Fruit fly (Drosophila melanogaster) whole organism, embryonic: ENCODE data around the gene Ppat-Dpck.
A peak's percentile ranks its signal among the peaks of the same experiment; 100 is the strongest.

Experiments
- CG10209 ChIP-seq: fragments of 200-800 bp; sonication (Bioruptor generic); optimal IDR thresholded peaks from 3 replicates; lab custom pipeline; 2017; ENCODE audit warnings: missing biosample characterization, mild to moderate bottlenecking, missing genetic modification characterization, missing genetic modification reagents
- CG10267 ChIP-seq: fragments of 200-800 bp; sonication (Bioruptor generic); optimal IDR thresholded peaks from 2 replicates; lab custom pipeline; 2018; ENCODE audit warnings: missing biosample characterization, mild to moderate bottlenecking, missing genetic modification characterization, moderate library complexity
- CG10366 ChIP-seq: fragments of 200-800 bp; sonication (Bioruptor generic); IDR thresholded peaks from 2 replicates; pipeline ENCODE4 v1.3.6; 2022; ENCODE audit warnings: missing biosample characterization, missing genetic modification characterization
- CG11560 ChIP-seq: fragments of 200-800 bp; sonication (Bioruptor generic); IDR thresholded peaks from 3 replicates; pipeline ENCODE4 v1.3.6; 2022; ENCODE audit warnings: missing biosample characterization, missing genetic modification characterization
- CG12104 ChIP-seq: fragments of 200-800 bp; sonication (Bioruptor generic); optimal IDR thresholded peaks from 3 replicates; lab custom pipeline; 2016; ENCODE audit warnings: missing biosample characterization, missing genetic modification characterization
- CG13123 ChIP-seq: fragments of 200-800 bp; sonication (Bioruptor generic); optimal IDR thresholded peaks from 2 replicates; lab custom pipeline; 2016; ENCODE audit warnings: missing biosample characterization, missing genetic modification characterization
- CG13287 ChIP-seq: fragments of 200-800 bp; sonication (Bioruptor generic); IDR thresholded peaks from 2 replicates; pipeline ENCODE4 v1.3.6; 2022; ENCODE audit warnings: missing biosample characterization, missing genetic modification characterization; ENCODE audit not compliant: partially characterized antibody
- CG13296 ChIP-seq: fragments of 200-800 bp; sonication (Bioruptor generic); optimal IDR thresholded peaks from 3 replicates; lab custom pipeline; 2018; ENCODE audit warnings: missing biosample characterization, mild to moderate bottlenecking, missing genetic modification characterization
- CG16779 ChIP-seq: fragments of 200-800 bp; sonication (Bioruptor generic); IDR thresholded peaks from 2 replicates; pipeline ENCODE4 v1.3.6; 2022; ENCODE audit warnings: missing biosample characterization, missing genetic modification characterization
- CG17361 ChIP-seq: fragments of 200-800 bp; sonication (Bioruptor generic); IDR thresholded peaks from 3 replicates; pipeline ENCODE4 v1.3.6; 2022; ENCODE audit warnings: missing biosample characterization, missing genetic modification characterization
- CG17385 ChIP-seq: fragments of 200-800 bp; sonication (Bioruptor generic); optimal IDR thresholded peaks from 3 replicates; lab custom pipeline; 2018; ENCODE audit warnings: missing biosample characterization, mild to moderate bottlenecking, missing genetic modification characterization
- CG30020 ChIP-seq: fragments of 200-800 bp; optimal IDR thresholded peaks from 2 replicates; lab custom pipeline; 2019; ENCODE audit warnings: missing biosample characterization, mild to moderate bottlenecking, missing genetic modification characterization, moderate library complexity
- CG32532 ChIP-seq: fragments of 200-800 bp; sonication (Bioruptor generic); IDR thresholded peaks from 2 replicates; pipeline ENCODE4 v1.3.6; 2022; ENCODE audit warnings: missing biosample characterization, missing genetic modification characterization
- CG34224 ChIP-seq: fragments of 200-800 bp; sonication (Bioruptor generic); IDR thresholded peaks from 3 replicates; pipeline ENCODE4 v1.3.6; 2022; ENCODE audit warnings: missing biosample characterization, missing genetic modification characterization; ENCODE audit not compliant: partially characterized antibody
- CG6654 ChIP-seq: fragments of 200-800 bp; sonication (Bioruptor generic); optimal IDR thresholded peaks from 2 replicates; lab custom pipeline; 2017; ENCODE audit warnings: missing biosample characterization, mild to moderate bottlenecking, missing genetic modification characterization
- CG6791 ChIP-seq: fragments of 200-800 bp; sonication (Bioruptor generic); IDR thresholded peaks from 3 replicates; pipeline ENCODE4 v1.3.6; 2022; ENCODE audit warnings: missing biosample characterization, missing genetic modification characterization; ENCODE audit not compliant: partially characterized antibody
- CG6813 ChIP-seq: fragments of 200-800 bp; sonication (Bioruptor generic); optimal IDR thresholded peaks from 2 replicates; lab custom pipeline; 2017; ENCODE audit warnings: missing biosample characterization, missing genetic modification characterization, mild to moderate bottlenecking, moderate library complexity, missing genetic modification reagents
- Dad ChIP-seq: fragments of 200-800 bp; sonication (Bioruptor generic); optimal IDR thresholded peaks from 3 replicates; lab custom pipeline; 2016; ENCODE audit warnings: missing biosample characterization, missing genetic modification characterization
- Dll ChIP-seq: fragments of 200-800 bp; sonication (Bioruptor generic); IDR thresholded peaks from 4 replicates; pipeline ENCODE4 v1.3.6; 2022; ENCODE audit warnings: missing biosample characterization, missing genetic modification characterization; ENCODE audit not compliant: partially characterized antibody
- E2f2 ChIP-seq: fragments of 200-800 bp; sonication (Bioruptor generic); IDR thresholded peaks from 2 replicates; pipeline ENCODE4 v1.3.6; 2022; ENCODE audit warnings: missing biosample characterization, missing genetic modification characterization
- Gsc ChIP-seq: fragments of 200-800 bp; sonication (Bioruptor generic); IDR thresholded peaks from 2 replicates; pipeline ENCODE4 v1.3.6; 2022; ENCODE audit warnings: missing biosample characterization, missing genetic modification characterization
- Lhr ChIP-seq: fragments of 200-800 bp; sonication (Bioruptor generic); optimal IDR thresholded peaks from 3 replicates; lab custom pipeline; 2017; ENCODE audit warnings: mild to moderate bottlenecking, missing biosample characterization, missing genetic modification reagents, missing genetic modification characterization
- MBD-R2 ChIP-seq: fragments of 200-800 bp; sonication (Bioruptor generic); IDR thresholded peaks from 2 replicates; pipeline ENCODE4 v1.3.6; 2022; ENCODE audit warnings: missing biosample characterization, missing genetic modification characterization
- Med ChIP-seq: fragments of 200-800 bp; sonication (Bioruptor generic); peaks from one replicate; lab custom pipeline; 2016; ENCODE audit warnings: missing biosample characterization, missing genetic modification characterization, mild to moderate bottlenecking, inconsistent platforms, moderate library complexity
- Mes4 ChIP-seq: fragments of 200-800 bp; sonication (Bioruptor generic); optimal IDR thresholded peaks from 2 replicates; lab custom pipeline; 2016; ENCODE audit warnings: missing biosample characterization, missing genetic modification characterization
- amos ChIP-seq: fragments of 200-800 bp; sonication (Bioruptor generic); IDR thresholded peaks from 2 replicates; pipeline ENCODE4 v1.3.6; 2022; ENCODE audit warnings: missing biosample characterization, missing genetic modification characterization; ENCODE audit not compliant: partially characterized antibody
- ara ChIP-seq: fragments of 200-800 bp; sonication (Bioruptor generic); IDR thresholded peaks from 2 replicates; pipeline ENCODE4 v1.3.6; 2022; ENCODE audit warnings: missing biosample characterization, missing genetic modification characterization
- ase ChIP-seq: fragments of 200-800 bp; sonication (Bioruptor generic); IDR thresholded peaks from 3 replicates; pipeline ENCODE4 v1.3.6; 2022; ENCODE audit warnings: missing biosample characterization, missing genetic modification characterization
- cad ChIP-seq: fragments of >200 bp; optimal IDR thresholded peaks from 2 replicates; lab custom pipeline; 2017; ENCODE audit warnings: missing biosample characterization, missing genetic modification characterization
- chinmo ChIP-seq: fragments of 200-800 bp; sonication (Bioruptor generic); IDR thresholded peaks from 4 replicates; pipeline ENCODE4 v1.3.6; 2022; ENCODE audit warnings: missing biosample characterization, missing genetic modification characterization; ENCODE audit not compliant: partially characterized antibody
- corto ChIP-seq: fragments of 200-800 bp; sonication (Bioruptor generic); optimal IDR thresholded peaks from 2 replicates; lab custom pipeline; 2016; ENCODE audit warnings: missing biosample characterization, mild to moderate bottlenecking, missing genetic modification characterization, moderate library complexity
- crol ChIP-seq: fragments of 200-800 bp; sonication (Bioruptor generic); IDR thresholded peaks from 2 replicates; pipeline ENCODE4 v1.3.6; 2022; ENCODE audit warnings: missing biosample characterization, missing genetic modification characterization
- cwo ChIP-seq: fragments of 200-800 bp; sonication (Bioruptor generic); optimal IDR thresholded peaks from 3 replicates; lab custom pipeline; 2017; ENCODE audit warnings: missing biosample characterization, missing genetic modification characterization, mild to moderate bottlenecking, moderate library complexity, missing genetic modification reagents
- dysf ChIP-seq: fragments of 200-800 bp; sonication (Bioruptor generic); IDR thresholded peaks from 3 replicates; pipeline ENCODE4 v1.3.6; 2022; ENCODE audit warnings: missing biosample characterization, missing genetic modification characterization
- eyg ChIP-seq: fragments of 200-800 bp; sonication (Bioruptor generic); optimal IDR thresholded peaks from 3 replicates; lab custom pipeline; 2016; ENCODE audit warnings: missing biosample characterization, missing genetic modification characterization
- gcm ChIP-seq: fragments of 200-800 bp; sonication (Bioruptor generic); optimal IDR thresholded peaks from 2 replicates; lab custom pipeline; 2019; ENCODE audit warnings: missing biosample characterization, mild to moderate bottlenecking, missing genetic modification characterization, moderate library complexity
- ham ChIP-seq: fragments of 200-800 bp; sonication (Bioruptor generic); IDR thresholded peaks from 2 replicates; pipeline ENCODE4 v1.3.6; 2022; ENCODE audit warnings: missing biosample characterization, missing genetic modification characterization
- knrl ChIP-seq: fragments of 200-800 bp; sonication (Bioruptor generic); IDR thresholded peaks from 3 replicates; pipeline ENCODE4 v1.3.6; 2022; ENCODE audit warnings: missing biosample characterization, missing genetic modification characterization; ENCODE audit not compliant: partially characterized antibody
- nmo ChIP-seq: fragments of 200-800 bp; sonication (Bioruptor generic); optimal IDR thresholded peaks from 2 replicates; lab custom pipeline; 2018; ENCODE audit warnings: missing biosample characterization, mild to moderate bottlenecking, missing genetic modification characterization, moderate library complexity
- odd ChIP-seq: fragments of 200-800 bp; sonication (Bioruptor generic); optimal IDR thresholded peaks from 2 replicates; lab custom pipeline; 2017; ENCODE audit warnings: missing biosample characterization, mild to moderate bottlenecking, missing genetic modification characterization
- pan ChIP-seq, 4 experiments: fragments of >200 bp in 3 of 4; fragments of 200-800 bp in 1 of 4; sonication (Bioruptor generic) in 1 of 4; optimal IDR thresholded peaks in 3 of 4; IDR thresholded peaks in 1 of 4; 2 replicates each; pipeline versions ENCODE4 v1.3.6 to Lab custom; 2017 to 2022; ENCODE audit warnings: missing biosample characterization in 2 of 4, missing genetic modification characterization in 2 of 4, mixed read lengths in 1 of 4
- prd ChIP-seq, 3 experiments: fragments of >200 bp in 2 of 3; fragments of 200-800 bp in 1 of 3; sonication (Bioruptor generic) in 1 of 3; optimal IDR thresholded peaks in 2 of 3; IDR thresholded peaks in 1 of 3; 2 replicates in 2 of 3; 3 replicates in 1 of 3; pipeline versions ENCODE4 v1.3.6 to Lab custom; 2017 to 2022; ENCODE audit warnings: missing biosample characterization in 1 of 3, missing genetic modification characterization in 1 of 3
- row ChIP-seq: fragments of 200-800 bp; sonication (Bioruptor generic); IDR thresholded peaks from 3 replicates; pipeline ENCODE4 v1.3.6; 2022; ENCODE audit warnings: missing biosample characterization, missing genetic modification characterization
- sens ChIP-seq: fragments of 200-800 bp; sonication (Bioruptor generic); peaks from one replicate; lab custom pipeline; 2016; ENCODE audit warnings: missing biosample characterization, missing genetic modification characterization
- sisA ChIP-seq: fragments of 200-800 bp; sonication (Bioruptor generic); IDR thresholded peaks from 2 replicates; pipeline ENCODE4 v1.3.6; 2022; ENCODE audit warnings: missing biosample characterization, missing genetic modification characterization
- tna ChIP-seq: fragments of 200-800 bp; sonication (Bioruptor generic); IDR thresholded peaks from 2 replicates; pipeline ENCODE4 v1.3.6; 2022; ENCODE audit warnings: missing biosample characterization, missing genetic modification characterization; ENCODE audit not compliant: partially characterized antibody
- zfh1 ChIP-seq: fragments of 200-800 bp; sonication (Bioruptor generic); IDR thresholded peaks from 3 replicates; pipeline ENCODE4 v1.3.6; 2022; ENCODE audit warnings: missing biosample characterization, missing genetic modification characterization

Gene Ppat-Dpck

dm6 chr3L:5797274-5797673 is 28.7 kb upstream of the Ppat-Dpck start:
- TF ChIP-seq E2f2 (GFP tag; lab: Robert Waterston, UW) (0 out of 2 replicates have a peak, but pooled peaks have one; percentile 6), tna (GFP tag; lab: Robert Waterston, UW) (peak; percentile 29; the same call in 1 of the 2 replicates), pan (optimal IDR thresholded peaks at IDR 0.05; lab: Kevin White, UChicago) (no peak), pan (GFP tag; optimal IDR thresholded peaks at IDR 0.05 in 1 of 2, IDR thresholded peaks at IDR 0.05 in 1 of 2) (no peak), CG6654 (GFP tag; lab: Kevin White, UChicago) (peak; percentile 98), crol (peak; percentile 87), CG34224 (peak; percentile 37; the same call in 1 of the 3 replicates), gcm (GFP tag; lab: Kevin White, UChicago) (peak; percentile 34), knrl (GFP tag; lab: Robert Waterston, UW) (0 out of 3 replicates have a peak, but pooled peaks have one; percentile 21), CG6813 (GFP tag; lab: Kevin White, UChicago) (no peak), eyg (GFP tag; lab: Kevin White, UChicago) (no peak), Dad (no peak), CG10267 (tag; lab: Kevin White, UChicago) (no peak), CG12104 (GFP tag; lab: Kevin White, UChicago) (no peak), ara (no peak), CG13287 (GFP tag; lab: Robert Waterston, UW) (peak; percentile 31; the same call in 1 of the 2 replicates), chinmo (GFP tag; lab: Robert Waterston, UW) (peak; percentile 68; the same call in 1 of the 4 replicates), cad (GFP tag; lab: Kevin White, UChicago) (peak; percentile 70), CG16779 (no peak), Lhr (GFP tag; lab: Kevin White, UChicago) (no peak), cwo (GFP tag; lab: Kevin White, UChicago) (no peak), sens (peak; percentile 20), ham (GFP tag; lab: Robert Waterston, UW) (no peak), CG32532 (GFP tag; lab: Robert Waterston, UW) (peak; percentile 23; the same call in 1 of the 2 replicates), CG6791 (GFP tag; lab: Robert Waterston, UW) (0 out of 3 replicates have a peak, but pooled peaks have one; percentile 25), odd (GFP tag; lab: Kevin White, UChicago) (no peak), amos (GFP tag; lab: Robert Waterston, UW) (peak; percentile 25; the same call in 1 of the 2 replicates)
- TF ChIP-seq, all 482 proteins: peak for 14

dm6 chr3L:5796493-5796998 is 28.0 kb upstream of the Ppat-Dpck start, which contains the start of gene Tektin-C:
TSS of gene Tektin-C (minus strand) at chr3L:5796543.
- TF ChIP-seq CG10209 (peak; percentile 8), CG13123 (GFP tag; lab: Kevin White, UChicago) (no peak), Gsc (peak; percentile 23; the same call in 1 of the 2 replicates), prd (optimal IDR thresholded peaks at IDR 0.05; lab: Kevin White, UChicago) (no peak), prd (GFP tag; IDR thresholded peaks at IDR 0.05; lab: Robert Waterston, UW) (peak; percentile 57; the same call in 2 of the 3 replicates), CG10366 (GFP tag; lab: Robert Waterston, UW) (peak; percentile 17; the same call in 1 of the 2 replicates), row (peak; percentile 40; the same call in 1 of the 3 replicates), pan (optimal IDR thresholded peaks at IDR 0.05; lab: Kevin White, UChicago) (no peak), pan (GFP tag; optimal IDR thresholded peaks at IDR 0.05 in 1 of 2, IDR thresholded peaks at IDR 0.05 in 1 of 2) (peak in 1 of 2 experiments; percentile 7), Med (GFP tag; lab: Kevin White, UChicago) (peak; percentile 80), Mes4 (GFP tag; lab: Kevin White, UChicago) (no peak), dysf (GFP tag; lab: Robert Waterston, UW) (peak; percentile 45; the same call in 1 of the 3 replicates), CG17385 (GFP tag; lab: Kevin White, UChicago) (no peak), zfh1 (0 out of 3 replicates have a peak, but pooled peaks have one; percentile 25), corto (GFP tag; lab: Kevin White, UChicago) (no peak), ase (0 out of 3 replicates have a peak, but pooled peaks have one; percentile 46), CG13296 (GFP tag; lab: Kevin White, UChicago) (no peak), Dll (GFP tag; lab: Robert Waterston, UW) (no peak), MBD-R2 (GFP tag; lab: Robert Waterston, UW) (no peak), nmo (GFP tag; lab: Kevin White, UChicago) (peak; percentile 11), CG17361 (GFP tag; lab: Robert Waterston, UW) (0 out of 3 replicates have a peak, but pooled peaks have one; percentile 8), CG11560 (tag; lab: Robert Waterston, UW) (0 out of 3 replicates have a peak, but pooled peaks have one; percentile 23), sisA (peak; percentile 15; the same call in 1 of the 2 replicates), CG30020 (tag; lab: Kevin White, UChicago) (no peak)
